Worm (Caenorhabditis elegans) whole organism, L4 larva: ENCODE results near the gene F42C5.9.

Experiments used
- F44E2.7 ChIP-seq: fragments of 200-800 bp; sonication (Bioruptor generic); IDR thresholded peaks from 2 replicates; pipeline ENCODE4 v2.1.2; 2022; ENCODE audit warnings: missing genetic modification characterization, missing compliant biosample characterization
- T20F7.1 ChIP-seq: fragments of 200-800 bp; sonication (Bioruptor generic); optimal IDR thresholded peaks from 2 replicates; lab custom pipeline; 2018; ENCODE audit warnings: mild to moderate bottlenecking, missing genetic modification characterization, missing compliant biosample characterization
- T26A8.4 ChIP-seq: fragments of 200-800 bp; sonication (Bioruptor generic); IDR thresholded peaks from 2 replicates; pipeline ENCODE4 v1.3.6; 2022; ENCODE audit warnings: missing genetic modification characterization, missing compliant biosample characterization
- Y48G9A.11 ChIP-seq: fragments of 200-800 bp; sonication (Bioruptor generic); IDR thresholded peaks from 2 replicates; pipeline ENCODE4 v1.3.6; 2022; ENCODE audit warnings: missing genetic modification reagents, missing genetic modification characterization, missing compliant biosample characterization
- ama-1 ChIP-seq: fragments of 150-350 bp; optimal IDR thresholded peaks from 2 replicates; lab custom pipeline; 2014; ENCODE audit warnings: inconsistent platforms, mixed read lengths
- arid-1 ChIP-seq: fragments of 200-800 bp; sonication (Bioruptor generic); conservative IDR thresholded peaks from 2 replicates; pipeline ENCODE4 v1.3.6; 2022; ENCODE audit warnings: missing genetic modification reagents, missing genetic modification characterization, missing compliant biosample characterization
- ceh-32 ChIP-seq: sonication (generic microtip); optimal IDR thresholded peaks from 2 replicates; lab custom pipeline; 2016; ENCODE audit warnings: mild to moderate bottlenecking, missing genetic modification characterization, missing compliant biosample characterization; ENCODE audit not compliant: poor library complexity
- ceh-44 ChIP-seq: fragments of 200-800 bp; sonication (Bioruptor generic); IDR thresholded peaks from 2 replicates; pipeline ENCODE4 v1.3.6; 2022; ENCODE audit warnings: missing genetic modification reagents, missing genetic modification characterization, missing compliant biosample characterization
- ces-1 ChIP-seq: fragments of 150-350 bp; sonication (generic microtip); optimal IDR thresholded peaks from 4 replicates; lab custom pipeline; 2014; ENCODE audit warnings: missing biosample characterization, missing genetic modification reagents, missing genetic modification characterization
- daf-12 ChIP-seq: fragments of 150-350 bp; optimal IDR thresholded peaks from 2 replicates; lab custom pipeline; 2014; ENCODE audit warnings: missing biosample characterization, missing genetic modification reagents, missing genetic modification characterization
- daf-19 ChIP-seq: fragments of 200-800 bp; sonication (Bioruptor generic); conservative IDR thresholded peaks from 2 replicates; pipeline ENCODE4 v1.3.6; 2022; ENCODE audit warnings: missing genetic modification characterization, missing compliant biosample characterization
- daf-8 ChIP-seq: fragments of 200-800 bp; sonication (Bioruptor generic); IDR thresholded peaks from 2 replicates; pipeline ENCODE4 v1.3.6; 2022; ENCODE audit warnings: missing genetic modification characterization, missing compliant biosample characterization
- dpl-1 ChIP-seq: fragments of 150-350 bp; optimal IDR thresholded peaks from 2 replicates; lab custom pipeline; 2014; ENCODE audit warnings: missing biosample characterization, missing genetic modification reagents, missing genetic modification characterization
- dve-1 ChIP-seq: sonication (generic microtip); optimal IDR thresholded peaks from 2 replicates; lab custom pipeline; 2017; ENCODE audit warnings: antibody characterized with exemption, mild to moderate bottlenecking, missing genetic modification characterization, missing compliant biosample characterization; ENCODE audit not compliant: insufficient read depth
- egl-27 ChIP-seq: sonication (generic microtip); optimal IDR thresholded peaks from 3 replicates; lab custom pipeline; 2017; ENCODE audit warnings: missing biosample characterization, missing genetic modification reagents, missing genetic modification characterization
- egl-43 ChIP-seq: fragments of 200-800 bp; sonication (Bioruptor generic); IDR thresholded peaks from 2 replicates; pipeline ENCODE4 v1.3.6; 2022; ENCODE audit warnings: missing genetic modification reagents, missing genetic modification characterization, missing compliant biosample characterization
- fkh-10 ChIP-seq: fragments of 150-350 bp; optimal IDR thresholded peaks from 2 replicates; lab custom pipeline; 2014; ENCODE audit warnings: missing biosample characterization, missing genetic modification reagents, missing genetic modification characterization
- fos-1 ChIP-seq: fragments of 150-350 bp; optimal IDR thresholded peaks from 2 replicates; lab custom pipeline; 2014; ENCODE audit warnings: missing biosample characterization, missing genetic modification characterization
- hlh-11 ChIP-seq: fragments of 200-800 bp; sonication (Bioruptor generic); optimal IDR thresholded peaks from 2 replicates; lab custom pipeline; 2018; ENCODE audit warnings: mild to moderate bottlenecking, missing genetic modification characterization, missing compliant biosample characterization
- hlh-30 ChIP-seq: sonication (generic microtip); optimal IDR thresholded peaks from 2 replicates; lab custom pipeline; 2017; ENCODE audit warnings: antibody characterized with exemption, mild to moderate bottlenecking, missing genetic modification characterization, missing compliant biosample characterization; ENCODE audit not compliant: insufficient read depth
- lin-1 ChIP-seq: fragments of 200-800 bp; sonication (Bioruptor generic); IDR thresholded peaks from 2 replicates; pipeline ENCODE4 v1.3.6; 2022; ENCODE audit warnings: missing genetic modification reagents, missing genetic modification characterization, missing compliant biosample characterization
- lin-15B ChIP-seq: fragments of 150-350 bp; sonication (generic microtip); optimal IDR thresholded peaks from 3 replicates; lab custom pipeline; 2014; ENCODE audit warnings: missing biosample characterization, missing genetic modification characterization
- lin-29 ChIP-seq: fragments of 200-800 bp; sonication (Bioruptor generic); IDR thresholded peaks from 2 replicates; pipeline ENCODE4 v1.3.6; 2022; ENCODE audit warnings: missing genetic modification reagents, missing genetic modification characterization, missing compliant biosample characterization
- mep-1 ChIP-seq: fragments of 150-350 bp; sonication (generic microtip); optimal IDR thresholded peaks from 3 replicates; lab custom pipeline; 2014; ENCODE audit warnings: missing biosample characterization, missing genetic modification characterization
- mes-2 ChIP-seq: sonication (generic microtip); optimal IDR thresholded peaks from 2 replicates; lab custom pipeline; 2016; ENCODE audit warnings: missing genotype, mild to moderate bottlenecking, missing genetic modification characterization, missing compliant biosample characterization; ENCODE audit not compliant: poor library complexity, severe bottlenecking
- mxl-2 ChIP-seq: fragments of 200-800 bp; sonication (Bioruptor generic); conservative IDR thresholded peaks from 2 replicates; pipeline ENCODE4 v1.3.6; 2022; ENCODE audit warnings: missing genetic modification reagents, missing genetic modification characterization, missing compliant biosample characterization
- nhr-102 ChIP-seq: sonication (generic microtip); optimal IDR thresholded peaks from 2 replicates; lab custom pipeline; 2016; ENCODE audit warnings: mild to moderate bottlenecking, missing genetic modification characterization, moderate library complexity, missing compliant biosample characterization
- nhr-237 ChIP-seq: sonication (generic microtip); optimal IDR thresholded peaks from 2 replicates; lab custom pipeline; 2017; ENCODE audit warnings: missing biosample characterization, missing genetic modification characterization
- nhr-28 ChIP-seq: fragments of 150-350 bp; optimal IDR thresholded peaks from 2 replicates; lab custom pipeline; 2014; ENCODE audit warnings: missing biosample characterization, missing genetic modification characterization
- nhr-48 ChIP-seq: sonication (generic microtip); optimal IDR thresholded peaks from 2 replicates; lab custom pipeline; 2016; ENCODE audit warnings: mild to moderate bottlenecking, missing genetic modification characterization, missing compliant biosample characterization
- pqm-1 ChIP-seq: sonication (generic microtip); optimal IDR thresholded peaks from 2 replicates; lab custom pipeline; 2017; ENCODE audit warnings: missing biosample characterization, missing genetic modification characterization
- sdz-12 ChIP-seq: fragments of 200-800 bp; sonication (Bioruptor generic); optimal IDR thresholded peaks from 2 replicates; lab custom pipeline; 2018; ENCODE audit warnings: mild to moderate bottlenecking, missing genetic modification characterization, missing compliant biosample characterization
- snpc-4 ChIP-seq: fragments of 150-350 bp; optimal IDR thresholded peaks from 2 replicates; lab custom pipeline; 2014; ENCODE audit warnings: missing biosample characterization, missing genetic modification characterization
- tag-97 ChIP-seq: fragments of 200-800 bp; sonication (Bioruptor generic); IDR thresholded peaks from 2 replicates; pipeline ENCODE4 v1.3.6; 2022; ENCODE audit warnings: missing genetic modification characterization, missing compliant biosample characterization
- unc-39 ChIP-seq: sonication (generic microtip); optimal IDR thresholded peaks from 2 replicates; lab custom pipeline; 2017; ENCODE audit warnings: missing biosample characterization, missing genetic modification characterization
- zag-1 ChIP-seq: fragments of 150-350 bp; optimal IDR thresholded peaks from 2 replicates; lab custom pipeline; 2014; ENCODE audit warnings: missing biosample characterization, missing genetic modification characterization
- zip-11 ChIP-seq: fragments of 200-800 bp; sonication (Bioruptor generic); IDR thresholded peaks from 2 replicates; pipeline ENCODE4 v1.3.6; 2022; ENCODE audit warnings: missing genetic modification characterization, missing compliant biosample characterization
- ztf-11 ChIP-seq: fragments of 150-350 bp; optimal IDR thresholded peaks from 2 replicates; lab custom pipeline; 2014; ENCODE audit warnings: missing biosample characterization, missing genetic modification characterization

The F42C5.9 gene

ce11 chrIV:7287474-7287873 lies 29.4 kb downstream of the F42C5.9 start, which contains the start of gene F42C5.3:
F42C5.3 (minus strand) TSS chrIV:7287574.
- TF ChIP-seq daf-19 (GFP tag; lab: Robert Waterston, UW): no peak
- no peak for TF ChIP-seq fos-1 (tag; lab: Kevin White, UChicago)
- TF ChIP-seq ces-1 (GFP tag; lab: Kevin White, UChicago): no peak
- no peak for TF ChIP-seq lin-15B (tag; lab: Kevin White, UChicago)
- TF ChIP-seq fkh-10 (GFP tag; lab: Kevin White, UChicago): no peak
- no peak for TF ChIP-seq ceh-32 (tag; lab: Kevin White, UChicago)
- no peak for TF ChIP-seq ceh-44 (GFP tag; lab: Robert Waterston, UW)
- TF ChIP-seq dpl-1 (GFP tag; lab: Kevin White, UChicago): no peak
- TF ChIP-seq ztf-11 (tag; lab: Kevin White, UChicago): no peak
- TF ChIP-seq hlh-11: no peak
- no peak for TF ChIP-seq lin-29
- no peak for TF ChIP-seq ama-1
- no peak for TF ChIP-seq egl-43 (GFP tag; lab: Robert Waterston, UW)
- TF ChIP-seq, all 104 proteins: peak for 0

- TF ChIP-seq nhr-48 (tag; lab: Kevin White, UChicago): no peak
- no peak for TF ChIP-seq nhr-102 (tag; lab: Kevin White, UChicago)
- TF ChIP-seq ces-1 (GFP tag; lab: Kevin White, UChicago): no peak
- TF ChIP-seq mes-2 (tag; lab: Kevin White, UChicago): no peak
- TF ChIP-seq daf-8: no peak
- no peak for TF ChIP-seq egl-27 (tag; lab: Kevin White, UChicago)
- peak; percentile 61 for TF ChIP-seq pqm-1 (tag; lab: Kevin White, UChicago)
- TF ChIP-seq nhr-28 (tag; lab: Kevin White, UChicago): peak; percentile 25
- no peak for TF ChIP-seq unc-39 (tag; lab: Kevin White, UChicago)
- TF ChIP-seq mxl-2 (GFP tag; lab: Robert Waterston, UW): no peak
- no peak for TF ChIP-seq sdz-12 (GFP tag; lab: Kevin White, UChicago)
Observed at ce11 chrIV:7285839-7286238, 31.1 kb downstream of the F42C5.9 start, which contains the start of gene C06E4.8. C06E4.8 (minus strand) TSS chrIV:7285875.

ce11 chrIV:7282957-7283356 lies 33.9 kb downstream of the F42C5.9 start, which contains the start of gene C06E4.1:
C06E4.1 (plus strand) TSS chrIV:7283257.
- TF ChIP-seq nhr-237 (tag; lab: Kevin White, UChicago) (no peak), daf-12 (tag; lab: Kevin White, UChicago) (no peak), T20F7.1 (GFP tag; lab: Kevin White, UChicago) (no peak), mep-1 (tag; lab: Kevin White, UChicago) (no peak), Y48G9A.11 (GFP tag; lab: Robert Waterston, UW) (no peak), arid-1 (GFP tag; lab: Robert Waterston, UW) (no peak), zag-1 (tag; lab: Kevin White, UChicago) (no peak), dve-1 (tag; lab: Kevin White, UChicago) (no peak), lin-1 (GFP tag; lab: Robert Waterston, UW) (no peak), hlh-30 (tag; lab: Kevin White, UChicago) (no peak), sdz-12 (GFP tag; lab: Kevin White, UChicago) (no peak), zip-11 (no peak), tag-97 (GFP tag; lab: Robert Waterston, UW) (no peak), F44E2.7 (GFP tag; lab: Robert Waterston, UW) (no peak), T26A8.4 (no peak), egl-27 (tag; lab: Kevin White, UChicago) (no peak), snpc-4 (tag; lab: Kevin White, UChicago) (no peak)
- TF ChIP-seq, all 104 proteins: peak for 0
